Worm (Caenorhabditis elegans): ENCODE data around the gene lin-24.
A peak's percentile ranks its signal among the peaks of the same experiment; 100 is the strongest.
"Not testable (repeated sequence)": the region's sequence is repeated elsewhere in the genome, so short reads cannot be mapped to it uniquely, and the experiment has no call there.

lin-24 gene

DNA sequence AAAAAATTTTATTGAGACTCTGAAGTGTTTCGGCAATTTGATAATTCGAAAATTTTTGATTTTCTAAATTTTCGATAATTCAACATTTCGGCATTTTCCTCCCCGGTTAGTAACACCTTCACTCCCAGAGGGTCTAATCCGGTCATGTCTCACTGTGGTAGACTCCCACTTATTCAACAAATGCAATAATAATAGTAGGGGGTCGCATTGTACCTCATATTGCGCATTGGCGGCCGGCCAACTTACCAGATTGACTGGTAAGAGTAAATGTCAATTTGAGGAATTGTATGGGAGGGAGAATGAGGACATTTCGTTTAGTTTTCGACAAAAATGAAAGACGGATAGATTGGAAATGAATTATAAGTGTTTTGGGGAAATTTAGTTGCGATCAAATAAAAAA lies 4.5 kb downstream of the lin-24 start:
- TF ChIP-seq die-1 (tag; optimal IDR thresholded peaks at IDR 0.05) (no peak), ceh-91 (GFP tag; IDR thresholded peaks at IDR 0.05) (no peak), lin-35 (GFP tag; optimal IDR thresholded peaks at IDR 0.05) (no peak), mxl-1 (tag; optimal IDR thresholded peaks at IDR 0.05) (no peak), lin-26 (GFP tag; IDR thresholded peaks at IDR 0.05) (no peak), somi-1 (GFP tag; optimal IDR thresholded peaks at IDR 0.05) (no peak), mes-4 (tag; optimal IDR thresholded peaks at IDR 0.05) (no peak)

DNA sequence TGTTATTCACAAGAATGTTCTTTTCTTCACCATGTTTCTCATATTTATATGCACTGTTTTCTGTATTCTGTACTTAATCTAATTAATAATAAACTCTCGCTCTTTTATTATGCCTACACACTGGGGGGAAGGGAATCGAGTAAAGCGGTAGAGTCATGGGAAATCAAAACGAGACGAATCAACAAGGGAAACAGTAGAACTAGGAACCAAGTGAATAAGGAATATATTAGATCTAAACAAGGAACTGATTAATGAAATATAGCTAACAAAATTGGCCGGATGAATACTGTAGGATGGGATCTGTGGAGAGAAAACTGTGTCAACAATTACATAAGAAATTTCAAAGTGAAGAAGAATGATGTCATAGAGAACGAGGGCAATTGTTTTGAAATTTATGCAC lies 5.7 kb downstream of the lin-24 start:
- TF ChIP-seq atf-7 (tag; optimal IDR thresholded peaks at IDR 0.05) (no peak), unc-130 (GFP tag; optimal IDR thresholded peaks at IDR 0.05) (no peak), let-526 (GFP tag; IDR thresholded peaks at IDR 0.05) (no peak), madf-6 (GFP tag; IDR thresholded peaks at IDR 0.05) (no peak), him-1 (tag; optimal IDR thresholded peaks at IDR 0.05) (peak; percentile 99), lsl-1 (GFP tag; optimal IDR thresholded peaks at IDR 0.05) (peak; percentile 1), hrde-1 (tag; optimal IDR thresholded peaks at IDR 0.05; ENCODE audit: borderline replicate concordance) (peak; percentile 23)

DNA sequence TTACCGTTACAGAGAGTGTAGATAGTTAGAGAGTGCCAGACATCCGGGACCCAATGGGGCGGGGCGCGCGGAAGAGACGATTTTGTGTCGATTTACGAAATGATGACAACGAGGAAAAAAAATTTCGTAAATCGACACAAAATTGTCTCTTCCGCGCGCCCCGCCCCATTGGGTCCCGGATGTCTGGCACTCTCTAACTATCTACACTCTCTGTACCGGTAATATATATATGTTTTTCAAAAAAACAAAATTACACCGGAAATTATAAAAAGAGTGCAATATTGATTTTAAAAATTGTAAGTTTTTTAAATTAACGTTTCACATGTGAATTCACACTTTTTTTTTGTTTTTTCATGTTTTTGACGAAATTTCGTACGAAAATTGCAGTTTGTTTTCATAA lies 8.8 kb downstream of the lin-24 start, which contains the start of gene B0001.4:
TSS of gene B0001.4 (minus strand) at position 101 of the 400 bp plus-strand sequence.
- TF ChIP-seq ztf-26 (tag; optimal IDR thresholded peaks at IDR 0.05); hrde-1 (tag; optimal IDR thresholded peaks at IDR 0.05; ENCODE audit: borderline replicate concordance); B0035.1 (tag; optimal IDR thresholded peaks at IDR 0.05): not testable (repeated sequence)

DNA sequence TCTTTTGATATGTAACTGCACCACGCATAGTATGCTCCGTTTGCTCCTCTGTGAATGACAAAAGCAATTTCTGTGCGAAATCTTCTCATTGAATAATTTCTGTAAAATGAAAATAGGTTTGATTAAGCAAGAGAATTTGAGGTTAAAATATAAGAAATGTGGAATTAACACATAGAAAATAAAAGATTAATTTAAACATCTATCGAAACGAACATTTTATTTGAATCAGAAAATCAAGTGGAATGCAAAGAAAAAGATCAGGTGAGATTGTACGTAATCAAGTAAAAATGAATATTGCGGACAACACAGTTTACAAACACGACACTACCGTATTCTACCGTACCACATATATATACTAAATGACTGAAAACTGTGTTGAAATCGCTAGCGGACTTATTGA lies 11.7 kb downstream of the lin-24 start, which contains the start of gene B0001.8:
TSS of gene B0001.8 (minus strand) at position 101 of the 400 bp plus-strand sequence.
- TF ChIP-seq chd-7 (tag; optimal IDR thresholded peaks at IDR 0.05) (no peak), nhr-80 (tag; optimal IDR thresholded peaks at IDR 0.05) (no peak), hlh-12 (tag; optimal IDR thresholded peaks at IDR 0.05) (no peak), C17E4.6 (GFP tag; IDR thresholded peaks at IDR 0.05) (no peak), attf-5 (GFP tag; optimal IDR thresholded peaks at IDR 0.05) (no peak), ztf-6 (GFP tag; IDR thresholded peaks at IDR 0.05) (no peak), F10E7.11 (tag; optimal IDR thresholded peaks at IDR 0.05) (no peak), Y79H2A.3 (GFP tag; conservative IDR thresholded peaks at IDR 0.05) (0 out of 2 replicates have a peak, but pooled peaks have one; percentile 41)

DNA sequence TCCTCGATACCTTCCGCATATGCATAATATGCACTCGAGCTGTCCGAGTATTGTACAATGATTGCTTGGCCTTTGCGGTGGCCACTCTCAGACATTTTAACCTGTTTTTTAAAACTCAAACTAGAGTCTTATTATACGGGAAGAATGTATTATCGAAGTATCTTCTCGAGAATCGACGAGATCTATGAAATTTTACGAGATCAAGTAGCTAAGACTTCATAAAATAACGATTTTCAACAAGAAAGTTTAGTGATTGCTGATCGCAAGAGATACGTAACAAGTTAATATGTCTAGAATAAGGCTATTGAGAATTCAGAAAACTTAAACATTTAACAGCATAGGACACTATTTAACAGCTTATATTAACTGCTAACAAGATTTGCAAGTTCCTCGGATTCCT lies 13.9 kb downstream of the lin-24 start, which contains the start of gene B0001.5:
TSS of gene B0001.5 (minus strand) at position 101 of the 400 bp plus-strand sequence.
- TF ChIP-seq ztf-6 (GFP tag; IDR thresholded peaks at IDR 0.05) (no peak), bed-2 (GFP tag; IDR thresholded peaks at IDR 0.05) (no peak), ceh-100 (GFP tag; IDR thresholded peaks at IDR 0.05) (no peak), lin-35 (GFP tag; optimal IDR thresholded peaks at IDR 0.05) (no peak), F52B5.7 (tag; optimal IDR thresholded peaks at IDR 0.05) (no peak), lsy-27 (tag; optimal IDR thresholded peaks at IDR 0.05; ENCODE audit: borderline replicate concordance, insufficient read depth) (no peak), egl-44 (GFP tag; IDR thresholded peaks at IDR 0.05) (no peak), nhr-179 (tag; optimal IDR thresholded peaks at IDR 0.05) (no peak)

DNA sequence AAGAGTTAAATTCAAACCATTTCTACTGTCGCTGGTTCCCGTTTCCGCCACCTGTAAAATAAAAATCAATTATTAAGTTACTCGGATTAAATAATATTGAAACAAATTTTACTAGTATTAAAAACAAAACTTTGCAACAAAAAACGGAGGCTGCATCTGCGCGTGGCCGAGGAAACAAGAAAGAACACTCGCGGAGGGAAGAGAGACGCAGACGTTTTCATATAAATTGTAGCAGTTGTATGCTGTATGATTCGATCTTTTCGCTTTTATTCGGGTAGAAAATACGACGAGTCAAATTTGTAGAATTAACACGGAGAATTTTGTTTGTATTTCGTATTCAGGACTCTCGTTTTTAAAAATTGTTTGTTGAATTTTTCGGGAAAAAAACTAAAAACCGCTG lies 16.4 kb downstream of the lin-24 start, which contains the start of gene B0001.3:
TSS of gene B0001.3 (minus strand) at position 55 of the 400 bp plus-strand sequence.
- no peak for TF ChIP-seq hlh-12 (tag; optimal IDR thresholded peaks at IDR 0.05)
- TF ChIP-seq cebp-1 (GFP tag; IDR thresholded peaks at IDR 0.05): no peak
- no peak for TF ChIP-seq cebp-1 (tag; optimal IDR thresholded peaks at IDR 0.05)
- no peak for TF ChIP-seq K12H6.12 (tag; optimal IDR thresholded peaks at IDR 0.05)
- no peak for TF ChIP-seq B0035.1 (tag; optimal IDR thresholded peaks at IDR 0.05)
- TF ChIP-seq C17E4.6 (GFP tag; IDR thresholded peaks at IDR 0.05): no peak
- no peak for TF ChIP-seq gei-17 (GFP tag; optimal IDR thresholded peaks at IDR 0.05)
- TF ChIP-seq zfh-2 (GFP tag; conservative IDR thresholded peaks at IDR 0.05): no peak
- TF ChIP-seq ztf-18 (tag; optimal IDR thresholded peaks at IDR 0.05): no peak
- no peak for TF ChIP-seq snpc-1.1 (tag; optimal IDR thresholded peaks at IDR 0.05; ENCODE audit: insufficient read depth)
- no peak for TF ChIP-seq F23B12.7 (tag; optimal IDR thresholded peaks at IDR 0.05; ENCODE audit: insufficient read depth)
- TF ChIP-seq F52B5.7 (tag; optimal IDR thresholded peaks at IDR 0.05): no peak
- TF ChIP-seq lag-1 (GFP tag; IDR thresholded peaks at IDR 0.05): no peak
- no peak for TF ChIP-seq mel-28 (tag; optimal IDR thresholded peaks at IDR 0.05; ENCODE audit: borderline replicate concordance)

All from whole organism, young adult.